Worm (Caenorhabditis elegans): ENCODE results near the gene R05D8.7.

ce11 chrV:2810164-2810563 lies 47.2 kb upstream of the R05D8.7 start, which contains the start of gene F54E2.1:
- TF ChIP-seq lin-13 (GFP tag; optimal IDR thresholded peaks at IDR 0.05) (no peak), mep-1 (tag; optimal IDR thresholded peaks at IDR 0.05) (no peak)
